Fruit fly (Drosophila melanogaster): Measurements from ENCODE around the gene CG45095.

CG45095 gene

DNA sequence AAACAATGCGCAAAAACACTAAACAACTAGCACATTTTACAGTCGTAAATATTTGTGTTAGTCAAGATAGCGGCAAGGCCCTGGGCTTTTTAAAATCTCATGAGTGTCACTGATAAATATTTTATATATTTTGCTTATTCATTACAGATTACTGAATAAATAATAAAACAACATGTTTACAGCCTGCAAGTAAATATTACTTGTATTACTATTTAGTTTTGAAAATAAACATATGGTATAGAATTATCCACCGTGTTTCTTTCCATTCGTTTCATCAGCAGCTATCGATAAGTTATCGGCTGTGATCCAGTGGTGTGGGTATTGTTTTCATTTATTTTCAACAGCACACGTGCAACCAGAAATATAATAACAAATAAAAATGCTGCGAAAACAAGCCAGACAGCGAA lies 27.8 kb upstream of the CG45095 start, which contains the start of the genes shams and CG11920 (continued):
- TF ChIP-seq zen (tag; optimal IDR thresholded peaks at IDR 0.05) (no peak), odd (GFP tag; optimal IDR thresholded peaks at IDR 0.05) (no peak), CG13287 (GFP tag; IDR thresholded peaks at IDR 0.05; ENCODE audit: partially characterized antibody) (peak; percentile 74), CG18262 (tag; optimal IDR thresholded peaks at IDR 0.05) (peak; percentile 3), CG12659 (GFP tag; optimal IDR thresholded peaks at IDR 0.05) (peak; percentile 54), CG34376 (GFP tag; optimal IDR thresholded peaks at IDR 0.05) (no peak), crp (GFP tag; optimal IDR thresholded peaks at IDR 0.05) (peak in 1 of 2 experiments; percentile 73), GATAe (GFP tag; conservative IDR thresholded peaks at IDR 0.05) (no peak), CG7745 (tag; optimal IDR thresholded peaks at IDR 0.05) (no peak), unpg (GFP tag; optimal IDR thresholded peaks at IDR 0.05) (peak; percentile 29), bab2 (GFP tag; optimal IDR thresholded peaks at IDR 0.05) (no peak), CG8359 (GFP tag; optimal IDR thresholded peaks at IDR 0.05; ENCODE audit: borderline replicate concordance) (no peak), CG31365 (tag; optimal IDR thresholded peaks at IDR 0.05) (no peak), B-H1 (GFP tag; IDR thresholded peaks at IDR 0.05) (no peak), cato (GFP tag; optimal IDR thresholded peaks at IDR 0.05; ENCODE audit: borderline replicate concordance) (no peak), MTF-1 (GFP tag; optimal IDR thresholded peaks at IDR 0.05; ENCODE audit: borderline replicate concordance) (no peak), inv (GFP tag; IDR thresholded peaks at IDR 0.05; ENCODE audit: partially characterized antibody) (peak; percentile 34; the same call in 1 of the 2 replicates), zfh2 (GFP tag; optimal IDR thresholded peaks at IDR 0.05) (no peak), dmrt99B (tag; optimal IDR thresholded peaks at IDR 0.05) (no peak), pfk (GFP tag; optimal IDR thresholded peaks at IDR 0.05) (peak; percentile 94), ato (GFP tag; IDR thresholded peaks at IDR 0.05; ENCODE audit: partially characterized antibody) (peak; percentile 57; the same call in 1 of the 2 replicates), CG14667 (GFP tag; IDR thresholded peaks at IDR 0.05) (no peak), run (tag; optimal IDR thresholded peaks at IDR 0.05) (no peak), CG30020 (tag; optimal IDR thresholded peaks at IDR 0.05) (peak; percentile 97), cad (GFP tag; optimal IDR thresholded peaks at IDR 0.05) (no peak), CG4854 (GFP tag; optimal IDR thresholded peaks at IDR 0.05) (no peak), CG7963 (GFP tag; IDR thresholded peaks at IDR 0.05; ENCODE audit: partially characterized antibody) (peak; percentile 39; the same call in 1 of the 3 replicates), ap (GFP tag; IDR thresholded peaks at IDR 0.05) (no peak), NC2β (GFP tag; optimal IDR thresholded peaks at IDR 0.05) (no peak), CG1832 (GFP tag; optimal IDR thresholded peaks at IDR 0.05) (no peak), esg (GFP tag; conservative IDR thresholded peaks at IDR 0.05) (no peak), gce (GFP tag; IDR thresholded peaks at IDR 0.05) (no peak), Nf-YB (GFP tag; optimal IDR thresholded peaks at IDR 0.05) (peak; percentile 24), trem (tag; optimal IDR thresholded peaks at IDR 0.05) (peak; percentile 84), Dad (GFP tag; optimal IDR thresholded peaks at IDR 0.05) (no peak), Opbp (GFP tag; IDR thresholded peaks at IDR 0.05; ENCODE audit: partially characterized antibody) (peak; percentile 47; the same call in 1 of the 3 replicates), CG33213 (GFP tag; optimal IDR thresholded peaks at IDR 0.05) (no peak), unc-4 (GFP tag; IDR thresholded peaks at IDR 0.05; ENCODE audit: partially characterized antibody) (peak; percentile 67), grau (tag; optimal IDR thresholded peaks at IDR 0.05) (peak; percentile 32), CG8944 (GFP tag; optimal IDR thresholded peaks at IDR 0.05) (no peak), CG5180 (GFP tag; optimal IDR thresholded peaks at IDR 0.05) (no peak), CG17568 (GFP tag; optimal IDR thresholded peaks at IDR 0.05) (peak; percentile 31), nau (GFP tag; optimal IDR thresholded peaks at IDR 0.05) (no peak), CG17612 (GFP tag; IDR thresholded peaks at IDR 0.05) (no peak), Usf (GFP tag; optimal IDR thresholded peaks at IDR 0.05) (no peak), HLH54F (GFP tag; optimal IDR thresholded peaks at IDR 0.05) (no peak), Max (GFP tag; optimal IDR thresholded peaks at IDR 0.05) (peak; percentile 68), sisA (GFP tag; IDR thresholded peaks at IDR 0.05) (no peak), CG10654 (GFP tag; optimal IDR thresholded peaks at IDR 0.05) (peak; percentile 2), Dref (GFP tag; IDR thresholded peaks at IDR 0.05) (peak; percentile 71)

All from whole organism, embryonic.